Fruit fly (Drosophila melanogaster) S2 (cell line): ENCODE data around the gene CG1532.

Experiments used
- CG8478 ChIP-seq: fragments of >200 bp; optimal IDR thresholded peaks from 2 replicates; lab custom pipeline; 2018
- CTCF ChIP-seq, 2 experiments: fragments of >200 bp; optimal IDR thresholded peaks; 2 replicates each; lab custom pipeline; 2018

- TF ChIP-seq CTCF (optimal IDR thresholded peaks at IDR 0.05; lab: Kevin White, UChicago) (no peak), CG8478 (lab: Kevin White, UChicago) (no peak)
Observed at dm6 chrX:21031819-21032261, 3.7 kb upstream of the CG1532 start, which contains the start of gene CG1529.
